Worm (Caenorhabditis elegans) whole organism, mixed stage, embryonic: ENCODE results near the gene hrg-3.

Source experiments
- M03D4.4 ChIP-seq: sonication (generic microtip); optimal IDR thresholded peaks from 2 replicates; lab custom pipeline; 2017; ENCODE audit warnings: mild to moderate bottlenecking, missing genetic modification characterization, missing compliant biosample characterization
- blmp-1 ChIP-seq: fragments of 150-350 bp; optimal IDR thresholded peaks from 2 replicates; lab custom pipeline; 2014; ENCODE audit warnings: missing biosample characterization, missing genetic modification characterization
- ceh-39 ChIP-seq: fragments of 150-350 bp; optimal IDR thresholded peaks from 2 replicates; lab custom pipeline; 2014; ENCODE audit warnings: missing biosample characterization, missing genetic modification characterization
- ceh-43 ChIP-seq: fragments of 200-800 bp; sonication (Bioruptor generic); optimal IDR thresholded peaks from 2 replicates; lab custom pipeline; 2018; ENCODE audit warnings: mild to moderate bottlenecking, missing genetic modification characterization, moderate library complexity, missing compliant biosample characterization
- ceh-83 ChIP-seq: fragments of 200-800 bp; sonication (Bioruptor generic); optimal IDR thresholded peaks from 2 replicates; lab custom pipeline; 2018; ENCODE audit warnings: mild to moderate bottlenecking, missing genetic modification characterization, missing compliant biosample characterization
- ces-1 ChIP-seq: fragments of 150-350 bp; optimal IDR thresholded peaks from 2 replicates; lab custom pipeline; 2014; ENCODE audit warnings: missing biosample characterization, missing genetic modification reagents, missing genetic modification characterization
- cnd-1 ChIP-seq: fragments of 200-800 bp; sonication (Bioruptor generic); optimal IDR thresholded peaks from 2 replicates; lab custom pipeline; 2018; ENCODE audit warnings: mild to moderate bottlenecking, missing genetic modification characterization, missing compliant biosample characterization
- drap-1 ChIP-seq: fragments of 200-800 bp; sonication (Bioruptor generic); optimal IDR thresholded peaks from 3 replicates; lab custom pipeline; 2018; ENCODE audit warnings: mild to moderate bottlenecking, missing genetic modification characterization, missing compliant biosample characterization
- elt-1 ChIP-seq: sonication (generic microtip); optimal IDR thresholded peaks from 2 replicates; lab custom pipeline; 2017; ENCODE audit warnings: missing genetic modification characterization, mild to moderate bottlenecking, missing compliant biosample characterization, antibody characterized with exemption, moderate library complexity, borderline replicate concordance; ENCODE audit not compliant: insufficient read depth
- elt-3 ChIP-seq: fragments of 150-350 bp; optimal IDR thresholded peaks from 2 replicates; lab custom pipeline; 2014; ENCODE audit warnings: missing biosample characterization, missing genetic modification characterization
- flh-1 ChIP-seq: fragments of 200-800 bp; sonication (Bioruptor generic); optimal IDR thresholded peaks from 2 replicates; lab custom pipeline; 2018; ENCODE audit warnings: mild to moderate bottlenecking, missing genetic modification characterization, moderate library complexity, missing compliant biosample characterization
- hlh-1 ChIP-seq: fragments of 150-350 bp; optimal IDR thresholded peaks from 2 replicates; lab custom pipeline; 2014; ENCODE audit warnings: missing biosample characterization, missing genetic modification reagents, missing genetic modification characterization
- lin-13 ChIP-seq: fragments of 150-350 bp; optimal IDR thresholded peaks from 2 replicates; lab custom pipeline; 2014; ENCODE audit warnings: missing biosample characterization, missing genetic modification characterization
- lin-32 ChIP-seq: fragments of 200-800 bp; sonication (Bioruptor generic); optimal IDR thresholded peaks from 2 replicates; lab custom pipeline; 2018; ENCODE audit warnings: mild to moderate bottlenecking, missing genetic modification characterization, missing compliant biosample characterization
- lsy-2 ChIP-seq: fragments of 150-350 bp; optimal IDR thresholded peaks from 2 replicates; lab custom pipeline; 2014; ENCODE audit warnings: missing biosample characterization, missing genetic modification characterization
- mab-5 ChIP-seq: fragments of 150-350 bp; optimal IDR thresholded peaks from 2 replicates; lab custom pipeline; 2014; ENCODE audit warnings: missing biosample characterization, missing genetic modification characterization
- mep-1 ChIP-seq: fragments of 150-350 bp; optimal IDR thresholded peaks from 2 replicates; lab custom pipeline; 2017; ENCODE audit warnings: missing biosample characterization, missing genetic modification reagents, missing genetic modification characterization, inconsistent platforms
- mls-2 ChIP-seq: sonication (generic microtip); optimal IDR thresholded peaks from 2 replicates; lab custom pipeline; 2016; ENCODE audit warnings: mild to moderate bottlenecking, missing genetic modification characterization, moderate library complexity, missing compliant biosample characterization
- nhr-12 ChIP-seq: fragments of 150-350 bp; optimal IDR thresholded peaks from 2 replicates; lab custom pipeline; 2014; ENCODE audit warnings: missing biosample characterization, missing genetic modification characterization
- nhr-2 ChIP-seq: fragments of 150-350 bp; optimal IDR thresholded peaks from 2 replicates; lab custom pipeline; 2014; ENCODE audit warnings: missing biosample characterization, missing genetic modification characterization
- nhr-237 ChIP-seq: fragments of 150-350 bp; optimal IDR thresholded peaks from 2 replicates; lab custom pipeline; 2014; ENCODE audit warnings: missing biosample characterization, missing genetic modification characterization
- nhr-76 ChIP-seq: sonication (generic microtip); optimal IDR thresholded peaks from 2 replicates; lab custom pipeline; 2017; ENCODE audit warnings: missing biosample characterization, missing genetic modification characterization
- pha-4 ChIP-seq: fragments of 150-350 bp; optimal IDR thresholded peaks from 2 replicates; lab custom pipeline; 2018; ENCODE audit warnings: missing biosample characterization, missing genetic modification reagents, missing genetic modification characterization
- sem-2 ChIP-seq: fragments of 200-800 bp; sonication (Bioruptor generic); optimal IDR thresholded peaks from 2 replicates; lab custom pipeline; 2018; ENCODE audit warnings: mild to moderate bottlenecking, missing genetic modification characterization, missing compliant biosample characterization
- snpc-4 ChIP-seq: fragments of 150-350 bp; optimal IDR thresholded peaks from 2 replicates; lab custom pipeline; 2014; ENCODE audit warnings: missing biosample characterization, missing genetic modification characterization
- unc-120 ChIP-seq: sonication (generic microtip); optimal IDR thresholded peaks from 2 replicates; lab custom pipeline; 2017; ENCODE audit warnings: missing genetic modification characterization, missing compliant biosample characterization; ENCODE audit not compliant: poor library complexity, severe bottlenecking
- unc-39 ChIP-seq: fragments of 150-350 bp; optimal IDR thresholded peaks from 2 replicates; lab custom pipeline; 2014; ENCODE audit warnings: missing biosample characterization, missing genetic modification characterization
- unc-62 ChIP-seq: fragments of 150-350 bp; optimal IDR thresholded peaks from 2 replicates; lab custom pipeline; 2014; ENCODE audit warnings: missing biosample characterization, missing genetic modification reagents, missing genetic modification characterization
- zip-8 ChIP-seq: fragments of 150-350 bp; optimal IDR thresholded peaks from 2 replicates; lab custom pipeline; 2014; ENCODE audit warnings: missing biosample characterization, missing genetic modification characterization
- ztf-11 ChIP-seq: fragments of 150-350 bp; optimal IDR thresholded peaks from 2 replicates; lab custom pipeline; 2014; ENCODE audit warnings: missing biosample characterization, missing genetic modification characterization

Gene hrg-3

DNA sequence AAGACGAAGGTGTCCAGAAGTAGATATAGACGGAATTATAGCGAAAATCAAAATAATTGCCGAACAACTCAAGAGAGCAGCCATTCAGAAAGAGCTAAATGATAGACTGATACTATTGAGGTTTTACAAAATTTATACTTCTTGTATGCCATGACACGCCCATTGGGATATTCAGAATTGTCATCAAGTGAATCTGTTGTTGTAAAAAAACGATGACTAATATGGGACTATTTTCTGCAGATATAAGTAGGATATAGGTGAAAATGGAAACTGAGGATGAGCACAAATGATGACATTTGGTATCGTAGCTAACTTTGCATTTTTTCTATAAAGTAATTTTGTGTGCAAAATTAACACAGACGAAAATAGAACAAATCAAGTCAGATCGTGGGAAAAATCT is 543 bp upstream of the hrg-3 start, which contains the start of gene F58E6.8:
Gene F58E6.8 (minus strand): TSS at position 101 of the 400 bp plus-strand sequence.
- TF ChIP-seq nhr-2 (tag; lab: Kevin White, UChicago) = no peak
- TF ChIP-seq ceh-39 (tag; lab: Kevin White, UChicago) = no peak
- TF ChIP-seq blmp-1 (tag; lab: Kevin White, UChicago) = no peak
- no peak for TF ChIP-seq ces-1 (GFP tag; lab: Kevin White, UChicago)
- no peak for TF ChIP-seq pha-4 (tag; lab: Kevin White, UChicago)
- no peak for TF ChIP-seq ceh-43 (GFP tag; lab: Kevin White, UChicago)
- TF ChIP-seq sem-2 = no peak
- no peak for TF ChIP-seq unc-39 (tag; lab: Kevin White, UChicago)
- TF ChIP-seq nhr-12 (tag; lab: Kevin White, UChicago) = no peak
- TF ChIP-seq lin-32 (GFP tag; lab: Kevin White, UChicago) = no peak
- no peak for TF ChIP-seq lin-13 (tag; lab: Kevin White, UChicago)
- TF ChIP-seq mab-5 (tag; lab: Kevin White, UChicago) = no peak
- TF ChIP-seq mls-2 (tag; lab: Kevin White, UChicago) = no peak
- no peak for TF ChIP-seq lsy-2
- TF ChIP-seq nhr-237 = no peak

DNA sequence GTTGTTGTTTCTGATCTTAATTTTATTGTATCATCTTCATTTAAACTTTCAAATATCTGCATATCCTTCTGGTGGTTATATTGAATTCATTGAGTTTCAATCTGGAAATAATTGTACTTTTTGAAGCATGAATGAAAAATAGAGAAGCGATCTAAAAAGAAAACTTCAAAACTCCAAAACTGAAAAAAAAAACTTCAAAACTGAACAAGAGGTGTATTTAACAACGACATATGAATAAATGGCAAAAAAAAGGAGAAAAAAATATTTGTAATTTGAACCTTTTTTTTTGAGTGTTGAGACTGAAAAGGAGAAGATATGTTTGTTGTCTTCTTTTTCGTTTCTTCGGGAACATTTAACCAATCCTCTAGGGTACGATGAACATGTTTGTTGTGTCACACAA is 1.6 kb downstream of the hrg-3 start, which contains the start of gene F58E6.11:
Gene F58E6.11 (minus strand): TSS at position 101 of the 400 bp plus-strand sequence.
- TF ChIP-seq lin-32 (GFP tag; lab: Kevin White, UChicago) = no peak
- no peak for TF ChIP-seq zip-8 (tag; lab: Kevin White, UChicago)
- TF ChIP-seq sem-2 = no peak
- no peak for TF ChIP-seq nhr-2 (tag; lab: Kevin White, UChicago)
- TF ChIP-seq cnd-1 (tag; lab: Kevin White, UChicago) = no peak
- TF ChIP-seq ztf-11 (tag; lab: Kevin White, UChicago) = no peak
- TF ChIP-seq ceh-39 (tag; lab: Kevin White, UChicago) = no peak
- TF ChIP-seq ceh-83 (GFP tag; lab: Kevin White, UChicago) = no peak
- TF ChIP-seq drap-1 (GFP tag; lab: Kevin White, UChicago) = no peak
- no peak for TF ChIP-seq ceh-43 (GFP tag; lab: Kevin White, UChicago)

DNA sequence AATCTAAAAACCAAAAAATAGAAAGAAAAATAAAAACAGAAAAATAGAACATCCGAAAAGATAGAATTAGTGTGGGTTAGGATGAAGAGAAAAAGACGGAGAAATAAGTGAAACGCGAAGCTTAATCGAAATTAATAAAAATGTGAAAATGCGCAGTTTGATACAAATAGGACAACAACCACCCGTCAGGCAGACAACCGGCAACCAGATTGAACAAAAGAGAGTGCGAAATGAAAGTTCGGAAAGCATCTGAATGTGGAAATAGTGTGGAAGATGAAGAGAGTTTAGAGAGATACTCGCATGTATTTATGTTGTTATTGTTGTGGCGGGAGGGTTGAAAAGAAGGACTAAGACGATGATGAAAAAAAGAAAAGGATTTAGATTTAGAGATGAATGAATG is 2.2 kb downstream of the hrg-3 start:
- TF ChIP-seq ztf-11 (tag; lab: Kevin White, UChicago) = no peak
- TF ChIP-seq blmp-1 (tag; lab: Kevin White, UChicago) = peak; percentile 74
- TF ChIP-seq, all 35 proteins: peak for 1

DNA sequence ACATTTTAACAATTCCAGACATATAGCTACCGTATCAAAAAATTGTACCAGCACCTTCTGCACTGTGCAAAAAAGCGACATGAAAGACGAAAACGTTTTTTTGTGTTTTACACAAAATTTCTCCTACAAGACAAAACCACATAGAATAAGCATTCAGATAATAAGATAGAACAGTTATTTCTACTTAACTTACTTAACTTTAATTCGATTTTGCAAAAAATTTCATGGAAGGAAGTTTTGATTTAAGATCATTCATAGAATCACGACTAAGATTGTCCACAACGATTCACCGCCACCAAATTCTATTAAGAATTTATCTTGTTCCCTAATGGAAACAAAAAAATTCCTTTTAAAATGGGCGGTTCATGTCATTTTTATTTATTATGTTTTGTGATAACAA is 7.5 kb downstream of the hrg-3 start:
- TF ChIP-seq lsy-2 = no peak
- peak; percentile 94 for TF ChIP-seq ces-1 (GFP tag; lab: Kevin White, UChicago)
- TF ChIP-seq, all 35 proteins: peak for 1

DNA sequence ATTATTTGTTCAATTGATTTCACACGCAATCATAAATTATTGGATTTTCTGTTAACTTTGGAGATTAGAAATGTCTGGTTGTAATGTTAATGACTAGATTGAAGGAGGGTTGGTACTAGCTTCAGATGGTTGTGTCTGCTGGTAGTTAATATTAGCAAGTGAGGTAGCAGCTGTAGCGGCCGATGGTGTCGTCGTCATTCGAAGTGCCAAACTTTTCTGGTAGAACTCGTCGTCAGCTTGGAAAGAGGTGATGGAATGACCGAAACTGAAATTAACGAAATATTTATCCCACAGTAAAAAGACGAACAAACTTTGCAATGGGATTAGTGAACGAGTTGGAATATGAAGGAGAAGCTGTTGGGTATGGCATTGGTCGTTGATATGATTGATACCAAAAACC is 8.3 kb downstream of the hrg-3 start:
- TF ChIP-seq ceh-83 (GFP tag; lab: Kevin White, UChicago) (no peak), cnd-1 (tag; lab: Kevin White, UChicago) (no peak), nhr-76 (no peak), unc-120 (tag; lab: Kevin White, UChicago) (no peak), flh-1 (GFP tag; lab: Kevin White, UChicago) (no peak), pha-4 (tag; lab: Kevin White, UChicago) (no peak), sem-2 (no peak), M03D4.4 (tag; lab: Kevin White, UChicago) (no peak), mep-1 (tag; lab: Kevin White, UChicago) (no peak), ces-1 (GFP tag; lab: Kevin White, UChicago) (no peak), zip-8 (tag; lab: Kevin White, UChicago) (no peak), elt-1 (no peak), unc-62 (no peak), hlh-1 (tag; lab: Kevin White, UChicago) (no peak), nhr-237 (no peak), snpc-4 (tag; lab: Kevin White, UChicago) (no peak), ztf-11 (tag; lab: Kevin White, UChicago) (no peak), mls-2 (tag; lab: Kevin White, UChicago) (no peak), nhr-12 (tag; lab: Kevin White, UChicago) (no peak)

DNA sequence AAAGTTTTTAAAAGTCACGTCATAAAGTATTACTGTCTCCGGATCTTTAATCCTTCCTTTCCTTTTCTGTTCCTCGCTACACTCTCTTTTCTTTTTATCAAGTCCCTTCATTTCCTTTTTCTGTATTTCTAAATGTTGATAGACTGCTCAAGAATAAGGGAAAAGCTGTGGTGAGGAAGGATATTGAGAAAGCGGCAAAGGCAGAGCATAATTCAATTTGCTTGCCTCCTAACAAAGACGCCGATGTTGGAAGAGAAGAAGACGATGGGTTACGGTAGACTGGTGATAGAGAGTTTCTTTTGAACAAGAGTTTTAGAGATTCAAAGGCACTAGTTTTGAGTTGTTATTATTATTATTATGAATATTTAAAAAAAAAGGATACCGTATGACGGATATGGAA is 9.4 kb downstream of the hrg-3 start:
- peak; percentile 46 for TF ChIP-seq lsy-2
- TF ChIP-seq ces-1 (GFP tag; lab: Kevin White, UChicago) = peak; percentile 100
- no peak for TF ChIP-seq elt-3 (tag; lab: Kevin White, UChicago)
